Worm (Caenorhabditis elegans) whole organism, L3 larva: Measurements from ENCODE around the gene str-33.

Experiments used
- R02D3.7 ChIP-seq: fragments of 150-350 bp; optimal IDR thresholded peaks from 2 replicates; lab custom pipeline; 2014; ENCODE audit warnings: missing biosample characterization, missing genetic modification characterization
- ama-1 ChIP-seq: fragments of 150-350 bp; optimal IDR thresholded peaks from 2 replicates; lab custom pipeline; 2018
- ceh-16 ChIP-seq: sonication (generic microtip); optimal IDR thresholded peaks from 2 replicates; lab custom pipeline; 2017; ENCODE audit warnings: missing biosample characterization, missing genetic modification characterization
- ceh-82 ChIP-seq: fragments of 150-350 bp; optimal IDR thresholded peaks from 2 replicates; lab custom pipeline; 2014; ENCODE audit warnings: missing biosample characterization, missing genetic modification characterization
- ceh-9 ChIP-seq: sonication (generic microtip); optimal IDR thresholded peaks from 2 replicates; lab custom pipeline; 2018; ENCODE audit warnings: missing biosample characterization, missing genetic modification characterization
- egl-27 ChIP-seq: sonication (generic microtip); optimal IDR thresholded peaks from 4 replicates; lab custom pipeline; 2017; ENCODE audit warnings: missing biosample characterization, missing genetic modification reagents, missing genetic modification characterization
- elt-1 ChIP-seq: fragments of 150-350 bp; optimal IDR thresholded peaks from 2 replicates; lab custom pipeline; 2014; ENCODE audit warnings: missing biosample characterization, missing genetic modification characterization
- elt-2 ChIP-seq: sonication (generic microtip); optimal IDR thresholded peaks from 2 replicates; lab custom pipeline; 2016; ENCODE audit warnings: missing genetic modification reagents, mild to moderate bottlenecking, missing genetic modification characterization, missing compliant biosample characterization
- elt-3 ChIP-seq, 3 experiments: fragments of 150-350 bp in 1 of 3; sonication (generic microtip) in 2 of 3; optimal IDR thresholded peaks; 2 replicates in 2 of 3; 4 replicates in 1 of 3; lab custom pipeline; 2014 to 2017; ENCODE audit warnings: missing biosample characterization in 3 of 3, missing genetic modification characterization in 3 of 3
- eor-1 ChIP-seq, 2 experiments: fragments of 150-350 bp; optimal IDR thresholded peaks; 2 replicates each; lab custom pipeline; 2014 to 2018; ENCODE audit warnings: missing biosample characterization in 2 of 2, missing genetic modification characterization in 2 of 2
- fkh-2 ChIP-seq: fragments of 150-350 bp; optimal IDR thresholded peaks from 2 replicates; lab custom pipeline; 2014; ENCODE audit warnings: missing biosample characterization, missing genetic modification reagents, missing genetic modification characterization
- fos-1 ChIP-seq: fragments of 150-350 bp; optimal IDR thresholded peaks from 2 replicates; lab custom pipeline; 2014; ENCODE audit warnings: missing biosample characterization, missing genetic modification characterization
- hmg-11 ChIP-seq: sonication (generic microtip); optimal IDR thresholded peaks from 2 replicates; lab custom pipeline; 2016; ENCODE audit warnings: missing genetic modification characterization, missing compliant biosample characterization
- jun-1 ChIP-seq: fragments of 150-350 bp; optimal IDR thresholded peaks from 2 replicates; lab custom pipeline; 2014; ENCODE audit warnings: missing biosample characterization, missing genetic modification reagents, missing genetic modification characterization
- lin-15B ChIP-seq: fragments of 150-350 bp; optimal IDR thresholded peaks from 2 replicates; lab custom pipeline; 2014; ENCODE audit warnings: missing biosample characterization, missing genetic modification characterization
- lin-39 ChIP-seq: fragments of 150-350 bp; optimal IDR thresholded peaks from 2 replicates; lab custom pipeline; 2018; ENCODE audit warnings: missing biosample characterization, missing genetic modification reagents, missing genetic modification characterization
- lsy-12 ChIP-seq: sonication (generic microtip); optimal IDR thresholded peaks from 2 replicates; lab custom pipeline; 2016; ENCODE audit warnings: mild to moderate bottlenecking, missing genetic modification characterization, missing compliant biosample characterization
- mdl-1 ChIP-seq: fragments of 150-350 bp; optimal IDR thresholded peaks from 2 replicates; lab custom pipeline; 2014; ENCODE audit warnings: missing biosample characterization, missing genetic modification characterization
- nfya-1 ChIP-seq: sonication (generic microtip); optimal IDR thresholded peaks from 2 replicates; lab custom pipeline; 2017; ENCODE audit warnings: missing genetic modification characterization, mild to moderate bottlenecking, missing compliant biosample characterization, antibody characterized with exemption, moderate library complexity; ENCODE audit not compliant: insufficient read depth
- nhr-11 ChIP-seq: fragments of 150-350 bp; optimal IDR thresholded peaks from 2 replicates; lab custom pipeline; 2014; ENCODE audit warnings: missing biosample characterization, missing genetic modification characterization
- nhr-12 ChIP-seq: fragments of 150-350 bp; optimal IDR thresholded peaks from 2 replicates; lab custom pipeline; 2014; ENCODE audit warnings: missing biosample characterization, missing genetic modification characterization
- nhr-23 ChIP-seq: fragments of 150-350 bp; optimal IDR thresholded peaks from 2 replicates; lab custom pipeline; 2014; ENCODE audit warnings: missing biosample characterization, missing genetic modification reagents, missing genetic modification characterization
- nhr-237 ChIP-seq: fragments of 150-350 bp; optimal IDR thresholded peaks from 2 replicates; lab custom pipeline; 2014; ENCODE audit warnings: missing biosample characterization, missing genetic modification characterization
- nhr-25 ChIP-seq: sonication (generic microtip); optimal IDR thresholded peaks from 2 replicates; lab custom pipeline; 2017; ENCODE audit warnings: missing biosample characterization, missing genetic modification characterization
- nhr-28 ChIP-seq: fragments of 150-350 bp; optimal IDR thresholded peaks from 2 replicates; lab custom pipeline; 2014; ENCODE audit warnings: missing biosample characterization, missing genetic modification characterization
- nhr-43 ChIP-seq: sonication (generic microtip); optimal IDR thresholded peaks from 2 replicates; lab custom pipeline; 2016; ENCODE audit warnings: mild to moderate bottlenecking, missing genetic modification characterization, missing compliant biosample characterization; ENCODE audit not compliant: poor library complexity, severe bottlenecking
- nhr-67 ChIP-seq: fragments of 150-350 bp; optimal IDR thresholded peaks from 2 replicates; lab custom pipeline; 2014; ENCODE audit warnings: missing biosample characterization, missing genetic modification characterization
- nhr-76 ChIP-seq: fragments of 150-350 bp; sonication (generic microtip); optimal IDR thresholded peaks from 5 replicates; lab custom pipeline; 2014; ENCODE audit warnings: missing biosample characterization, missing genetic modification characterization
- nhr-77 ChIP-seq: fragments of 150-350 bp; optimal IDR thresholded peaks from 2 replicates; lab custom pipeline; 2014; ENCODE audit warnings: missing biosample characterization, missing genetic modification characterization
- pha-4 ChIP-seq: fragments of 150-350 bp; optimal IDR thresholded peaks from 2 replicates; lab custom pipeline; 2014; ENCODE audit warnings: missing biosample characterization, missing genetic modification reagents, missing genetic modification characterization
- sea-2 ChIP-seq: fragments of 150-350 bp; sonication (generic microtip); optimal IDR thresholded peaks from 4 replicates; lab custom pipeline; 2014; ENCODE audit warnings: missing biosample characterization, missing genetic modification reagents, missing genetic modification characterization
- skn-1 ChIP-seq: fragments of 150-350 bp; optimal IDR thresholded peaks from 2 replicates; lab custom pipeline; 2014; ENCODE audit warnings: missing biosample characterization, missing genetic modification characterization
- snpc-4 ChIP-seq: fragments of 150-350 bp; optimal IDR thresholded peaks from 2 replicates; lab custom pipeline; 2014; ENCODE audit warnings: missing biosample characterization, missing genetic modification characterization
- tbx-2 ChIP-seq: sonication (generic microtip); optimal IDR thresholded peaks from 2 replicates; lab custom pipeline; 2016; ENCODE audit warnings: mild to moderate bottlenecking, missing genetic modification characterization, missing compliant biosample characterization
- unc-39 ChIP-seq: sonication (generic microtip); optimal IDR thresholded peaks from 4 replicates; lab custom pipeline; 2017; ENCODE audit warnings: missing biosample characterization, missing genetic modification characterization
- unc-62 ChIP-seq: fragments of 150-350 bp; sonication (generic microtip); optimal IDR thresholded peaks from 4 replicates; lab custom pipeline; 2014; ENCODE audit warnings: missing biosample characterization, missing genetic modification reagents, missing genetic modification characterization
- zag-1 ChIP-seq: fragments of 150-350 bp; optimal IDR thresholded peaks from 2 replicates; lab custom pipeline; 2014; ENCODE audit warnings: missing biosample characterization, missing genetic modification characterization
- ztf-11 ChIP-seq: fragments of 150-350 bp; optimal IDR thresholded peaks from 2 replicates; lab custom pipeline; 2014; ENCODE audit warnings: missing biosample characterization, missing genetic modification characterization
- ztf-4 ChIP-seq: fragments of 150-350 bp; optimal IDR thresholded peaks from 2 replicates; lab custom pipeline; 2014; ENCODE audit warnings: missing biosample characterization, missing genetic modification characterization

The str-33 gene

DNA sequence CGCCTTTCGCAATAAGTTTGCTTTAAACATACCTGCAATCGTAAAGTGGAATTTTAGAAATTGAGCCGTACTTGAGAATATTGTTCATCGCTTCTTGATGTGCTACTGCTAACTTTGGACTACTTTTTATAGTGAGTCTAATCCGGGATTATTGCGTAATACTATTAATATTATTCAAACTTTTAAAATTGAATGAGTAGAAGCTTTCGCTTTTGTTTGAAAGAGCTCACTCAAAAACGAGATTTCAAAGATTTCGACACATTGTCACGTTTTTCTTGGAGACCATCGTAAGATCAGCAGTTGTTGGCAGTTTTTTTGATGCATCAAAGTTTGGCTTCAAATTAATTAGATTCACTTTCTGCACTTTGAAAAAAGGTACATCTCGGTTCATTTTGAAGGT, 14.8 kb upstream of the str-33 start, which contains the start of gene srt-28:
srt-28 (minus strand) TSS at position 101 of the 400 bp plus-strand sequence.
- TF ChIP-seq elt-2 (no peak), ztf-11 (no peak)

DNA sequence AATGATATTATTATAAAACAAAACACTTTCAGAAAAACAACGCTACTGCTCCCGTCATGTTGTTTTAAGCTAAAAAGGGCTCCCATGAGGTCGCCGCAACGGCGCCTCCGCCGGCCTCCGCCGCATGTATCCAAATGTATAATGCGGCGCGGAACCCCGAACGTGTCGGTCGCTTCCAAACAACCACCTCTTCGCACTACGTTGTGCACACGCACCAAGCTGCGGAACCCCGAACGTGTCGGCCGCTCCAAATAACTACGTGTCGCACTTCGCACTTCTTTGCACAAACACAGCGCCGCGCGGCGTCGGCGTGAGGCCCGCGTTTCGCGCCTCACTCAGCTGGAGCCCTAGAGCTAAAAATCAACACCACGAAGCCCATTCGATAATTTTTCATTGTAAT, 11.4 kb upstream of the str-33 start:
- no peak for TF ChIP-seq fos-1 (tag; lab: Kevin White, UChicago)
- TF ChIP-seq mdl-1: no peak
- TF ChIP-seq nhr-28: no peak
- TF ChIP-seq R02D3.7 (tag; lab: Kevin White, UChicago): no peak
- no peak for TF ChIP-seq ama-1 (lab: Kevin White, UChicago)
- no peak for TF ChIP-seq elt-1
- TF ChIP-seq eor-1 (tag; optimal IDR thresholded peaks at IDR 0.05; lab: Kevin White, UChicago): no peak
- TF ChIP-seq ztf-11: no peak
- no peak for TF ChIP-seq nhr-11 (tag; lab: Kevin White, UChicago)
- TF ChIP-seq elt-3 (tag; optimal IDR thresholded peaks at IDR 0.05; lab: Kevin White, UChicago): no peak
- TF ChIP-seq ceh-82: no peak
- no peak for TF ChIP-seq tbx-2 (tag; lab: Kevin White, UChicago)
- TF ChIP-seq lin-39 (tag; lab: Kevin White, UChicago): no peak
- no peak for TF ChIP-seq unc-62
- TF ChIP-seq, all 47 proteins: peak for 0

DNA sequence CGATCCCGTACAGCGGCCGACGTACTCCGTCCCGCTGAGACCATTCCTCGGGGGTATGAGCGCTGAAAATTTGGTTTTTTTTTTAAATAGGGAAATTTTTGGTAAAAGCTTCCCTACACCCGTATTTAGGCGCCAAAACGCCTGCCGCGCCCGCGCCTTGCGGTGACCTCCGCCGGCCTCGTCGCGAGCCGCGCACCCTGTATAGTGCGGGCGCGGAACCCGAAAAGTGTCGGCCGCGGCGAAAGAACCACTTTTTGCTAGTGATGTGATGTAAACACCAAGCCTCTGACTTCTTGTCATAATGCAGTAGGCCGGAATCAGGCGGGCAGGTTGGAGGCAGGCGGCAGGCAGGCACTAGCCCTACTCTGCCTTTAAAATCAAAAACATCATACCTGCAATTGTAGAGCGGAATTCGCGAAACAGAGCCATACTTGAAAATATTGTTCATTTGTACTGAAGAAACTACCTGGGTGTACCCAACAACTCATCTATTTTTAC, 9.6 kb upstream of the str-33 start, which contains the start of gene srt-29:
srt-29 (minus strand) TSS at position 448 of the 498 bp plus-strand sequence.
- no peak for TF ChIP-seq ztf-4 (tag; lab: Kevin White, UChicago)
- no peak for TF ChIP-seq nhr-43 (tag; lab: Kevin White, UChicago)
- TF ChIP-seq pha-4 (tag; lab: Kevin White, UChicago): no peak
- TF ChIP-seq ceh-9 (tag; lab: Kevin White, UChicago): no peak
- TF ChIP-seq fkh-2 (tag; lab: Kevin White, UChicago): no peak
- no peak for TF ChIP-seq nhr-12 (tag; lab: Kevin White, UChicago)
- no peak for TF ChIP-seq elt-3 (tag; optimal IDR thresholded peaks at IDR 0.05; lab: Kevin White, UChicago)
- no peak for TF ChIP-seq elt-2
- TF ChIP-seq egl-27 (tag; lab: Kevin White, UChicago): no peak
- TF ChIP-seq ceh-16 (tag; lab: Kevin White, UChicago): no peak
- no peak for TF ChIP-seq nhr-28
- TF ChIP-seq lin-15B (tag; lab: Kevin White, UChicago): no peak
- no peak for TF ChIP-seq lsy-12 (tag; lab: Kevin White, UChicago)
- no peak for TF ChIP-seq zag-1
- TF ChIP-seq sea-2 (GFP tag; lab: Kevin White, UChicago): no peak
- no peak for TF ChIP-seq hmg-11 (tag; lab: Kevin White, UChicago)

DNA sequence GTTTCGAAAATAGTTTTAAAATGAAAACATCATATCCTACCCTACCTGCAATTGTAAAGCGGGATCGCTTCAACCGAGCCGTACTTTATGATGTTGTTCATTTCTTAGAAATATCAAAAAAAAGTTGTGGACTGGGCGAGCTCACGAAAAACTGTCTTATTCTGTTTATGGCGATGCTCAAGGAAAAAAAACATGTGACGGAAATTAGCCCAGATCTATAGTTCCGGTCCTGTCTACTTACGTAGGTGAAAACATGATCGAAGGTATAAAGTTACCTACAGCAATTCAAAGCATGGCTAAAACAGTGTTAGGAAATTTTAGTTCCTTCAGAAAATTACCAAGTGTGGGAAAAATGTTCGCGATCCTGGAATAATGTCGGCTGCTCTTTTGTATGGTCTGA, 7.6 kb upstream of the str-33 start, which contains the start of gene srt-27:
srt-27 (minus strand) TSS at position 101 of the 400 bp plus-strand sequence.
- no peak for TF ChIP-seq nhr-28
- no peak for TF ChIP-seq fkh-2 (tag; lab: Kevin White, UChicago)
- TF ChIP-seq nhr-67 (tag; lab: Kevin White, UChicago): no peak
- TF ChIP-seq R02D3.7 (tag; lab: Kevin White, UChicago): no peak
- no peak for TF ChIP-seq ama-1 (lab: Kevin White, UChicago)
- no peak for TF ChIP-seq ceh-16 (tag; lab: Kevin White, UChicago)

DNA sequence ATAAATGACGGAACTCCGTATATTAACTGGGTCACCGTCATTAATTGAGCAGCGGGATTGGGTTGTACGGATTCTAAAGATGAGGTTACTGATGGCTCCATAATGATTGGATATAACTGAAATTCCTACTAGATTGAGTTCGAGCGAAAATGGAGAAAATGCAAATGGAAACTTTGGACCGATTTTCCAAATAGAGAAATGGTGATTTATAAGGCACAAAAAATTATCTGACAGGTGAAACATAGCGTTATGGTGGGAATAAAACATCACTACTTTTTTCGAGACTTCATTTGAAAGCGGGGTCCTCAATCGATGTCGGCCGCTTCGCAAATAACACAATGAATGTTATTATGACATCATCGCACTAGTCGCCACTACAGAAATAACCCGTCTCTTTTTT, 5.8 kb upstream of the str-33 start, which contains the start of gene srg-60:
srg-60 (minus strand) TSS at position 101 of the 400 bp plus-strand sequence.
- TF ChIP-seq ceh-9 (tag; lab: Kevin White, UChicago) (no peak), jun-1 (tag; lab: Kevin White, UChicago) (no peak), zag-1 (no peak), nhr-28 (no peak), nfya-1 (tag; lab: Kevin White, UChicago) (no peak), elt-1 (no peak), unc-62 (no peak), unc-39 (tag; lab: Kevin White, UChicago) (no peak)
- TF ChIP-seq, all 47 proteins: peak for 0

DNA sequence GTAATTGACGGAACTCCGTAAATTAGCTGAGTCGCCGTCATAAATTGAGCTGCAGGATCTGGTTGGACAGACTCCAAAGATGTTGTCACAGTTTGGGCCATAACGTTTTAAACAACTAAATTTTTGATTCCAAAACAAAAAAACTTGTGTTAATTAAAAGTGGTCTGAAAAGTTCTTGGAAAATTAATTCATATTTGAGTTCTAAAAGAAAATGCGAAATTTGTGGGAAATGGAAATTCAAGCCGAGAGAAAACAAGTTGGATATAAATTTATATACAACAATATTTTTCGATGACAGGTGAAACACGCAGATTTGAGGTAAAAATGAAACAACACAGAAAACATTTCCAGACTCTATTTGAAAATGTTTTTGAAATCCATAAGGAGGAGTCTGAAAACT, 3.1 kb upstream of the str-33 start, which contains the start of gene srg-59:
srg-59 (minus strand) TSS at position 101 of the 400 bp plus-strand sequence.
- TF ChIP-seq sea-2 (GFP tag; lab: Kevin White, UChicago) (no peak), nhr-76 (tag; lab: Kevin White, UChicago) (no peak), nhr-25 (tag; lab: Kevin White, UChicago) (no peak), ceh-82 (no peak), unc-39 (tag; lab: Kevin White, UChicago) (no peak), nhr-23 (tag; lab: Kevin White, UChicago) (no peak), pha-4 (tag; lab: Kevin White, UChicago) (no peak), snpc-4 (no peak), nhr-237 (tag; lab: Kevin White, UChicago) (no peak), ceh-9 (tag; lab: Kevin White, UChicago) (no peak), nhr-77 (no peak), skn-1 (tag; lab: Kevin White, UChicago) (no peak), nfya-1 (tag; lab: Kevin White, UChicago) (no peak)
